Fruit fly (Drosophila melanogaster): ENCODE measurements around the gene CG6282.

The CG6282 gene

dm6 chr3L:8575844-8576842 lies 28.3 kb upstream of the CG6282 start, which contains the start of the genes CG6638 and CG43078 (continued):
- TF ChIP-seq CG17385 (GFP tag; optimal IDR thresholded peaks at IDR 0.05) = no peak
- TF ChIP-seq pb (GFP tag; optimal IDR thresholded peaks at IDR 0.05) = no peak
- TF ChIP-seq Nf-YB (GFP tag; optimal IDR thresholded peaks at IDR 0.05) = no peak
- TF ChIP-seq CG3726 (GFP tag; IDR thresholded peaks at IDR 0.05) = no peak
- TF ChIP-seq Sin3A (optimal IDR thresholded peaks at IDR 0.05) = no peak
- no peak for TF ChIP-seq ttk (GFP tag; IDR thresholded peaks at IDR 0.05)
- peak in 1 of 2 experiments; percentile 92 for TF ChIP-seq Pdp1 (GFP tag; optimal IDR thresholded peaks at IDR 0.05)
- no peak for TF ChIP-seq CG10209 (GFP tag; optimal IDR thresholded peaks at IDR 0.05)
- TF ChIP-seq slou (GFP tag; optimal IDR thresholded peaks at IDR 0.05) = no peak
- no peak for TF ChIP-seq BtbVII (GFP tag; optimal IDR thresholded peaks at IDR 0.05)
- TF ChIP-seq Nf-YA (GFP tag; IDR thresholded peaks at IDR 0.05) = no peak
- TF ChIP-seq CG17359 (tag; optimal IDR thresholded peaks at IDR 0.05) = no peak
- peak; percentile 48 for TF ChIP-seq CG8290 (GFP tag; optimal IDR thresholded peaks at IDR 0.05)
- no peak for TF ChIP-seq CG8290 (tag; optimal IDR thresholded peaks at IDR 0.05)
- no peak for TF ChIP-seq CG2199 (GFP tag; IDR thresholded peaks at IDR 0.05)
- TF ChIP-seq NK7.1 (GFP tag; optimal IDR thresholded peaks at IDR 0.05) = no peak
- TF ChIP-seq CG13424 (tag; optimal IDR thresholded peaks at IDR 0.05) = no peak
- peak; percentile 7 for TF ChIP-seq az2 (GFP tag; optimal IDR thresholded peaks at IDR 0.05)
- no peak for TF ChIP-seq bab2 (GFP tag; optimal IDR thresholded peaks at IDR 0.05)
- TF ChIP-seq CG12219 (GFP tag; optimal IDR thresholded peaks at IDR 0.05) = no peak
- peak; percentile 39 for TF ChIP-seq gfzf (GFP tag; optimal IDR thresholded peaks at IDR 0.05)
- peak; percentile 23 for TF ChIP-seq Xbp1 (GFP tag; optimal IDR thresholded peaks at IDR 0.05)
- TF ChIP-seq hkb (optimal IDR thresholded peaks at IDR 0.05) = no peak
- no peak for TF ChIP-seq hkb (GFP tag; IDR thresholded peaks at IDR 0.05)
- no peak for TF ChIP-seq lab (GFP tag; optimal IDR thresholded peaks at IDR 0.05)
- TF ChIP-seq lbe (GFP tag; optimal IDR thresholded peaks at IDR 0.05) = no peak
- TF ChIP-seq unpg (GFP tag; optimal IDR thresholded peaks at IDR 0.05) = no peak
- TF ChIP-seq Med (GFP tag) = peak; percentile 73
- no peak for TF ChIP-seq CG12299 (tag; optimal IDR thresholded peaks at IDR 0.05)
- no peak for TF ChIP-seq lola (GFP tag; optimal IDR thresholded peaks at IDR 0.05)
- TF ChIP-seq CG15601 (tag; optimal IDR thresholded peaks at IDR 0.05) = peak; percentile 28
- TF ChIP-seq sr (GFP tag; IDR thresholded peaks at IDR 0.05) = peak; percentile 57; the same call in 2 of the 3 replicates
- TF ChIP-seq CG1832 (GFP tag; optimal IDR thresholded peaks at IDR 0.05) = no peak
- no peak for TF ChIP-seq Bgb (GFP tag; IDR thresholded peaks at IDR 0.05; ENCODE audit: partially characterized antibody)
- TF ChIP-seq phol (tag; optimal IDR thresholded peaks at IDR 0.05) = peak; percentile 26
- no peak for TF ChIP-seq Fer1 (GFP tag; optimal IDR thresholded peaks at IDR 0.05)
- no peak for TF ChIP-seq CG3995 (GFP tag; optimal IDR thresholded peaks at IDR 0.05)
- peak; percentile 0 for TF ChIP-seq CG9437 (GFP tag; optimal IDR thresholded peaks at IDR 0.05)
- peak; percentile 48 for TF ChIP-seq CG12391 (tag; optimal IDR thresholded peaks at IDR 0.05)
- no peak for TF ChIP-seq CG7786 (GFP tag; optimal IDR thresholded peaks at IDR 0.05)
- no peak for TF ChIP-seq Kr (GFP tag; optimal IDR thresholded peaks at IDR 0.05)
- peak in 1 of 2 experiments; percentile 82 for TF ChIP-seq crp (GFP tag; optimal IDR thresholded peaks at IDR 0.05)
- TF ChIP-seq CG4360 (GFP tag; IDR thresholded peaks at IDR 0.05) = no peak
- TF ChIP-seq Optix (GFP tag; IDR thresholded peaks at IDR 0.05) = no peak
- no peak for TF ChIP-seq Ptx1 (GFP tag; IDR thresholded peaks at IDR 0.05)
- TF ChIP-seq Lim3 (GFP tag; IDR thresholded peaks at IDR 0.05) = no peak
- TF ChIP-seq CG6254 (GFP tag; optimal IDR thresholded peaks at IDR 0.05) = no peak
- no peak for TF ChIP-seq CG13894 (tag; optimal IDR thresholded peaks at IDR 0.05)
- TF ChIP-seq HLHmδ (GFP tag; optimal IDR thresholded peaks at IDR 0.05) = no peak

All from whole organism, embryonic.